Fruit fly (Drosophila melanogaster) whole organism, prepupa: Measurements from ENCODE around the gene mAChR-B.

Experiments used
- Ets21C ChIP-seq: fragments of 200-800 bp; sonication (Bioruptor generic); optimal IDR thresholded peaks from 3 replicates; lab custom pipeline; 2016; ENCODE audit warnings: missing biosample characterization, missing genetic modification characterization
- acj6 ChIP-seq: fragments of 200-800 bp; sonication (Bioruptor generic); optimal IDR thresholded peaks from 3 replicates; lab custom pipeline; 2016; ENCODE audit warnings: missing biosample characterization, missing genetic modification characterization

DNA sequence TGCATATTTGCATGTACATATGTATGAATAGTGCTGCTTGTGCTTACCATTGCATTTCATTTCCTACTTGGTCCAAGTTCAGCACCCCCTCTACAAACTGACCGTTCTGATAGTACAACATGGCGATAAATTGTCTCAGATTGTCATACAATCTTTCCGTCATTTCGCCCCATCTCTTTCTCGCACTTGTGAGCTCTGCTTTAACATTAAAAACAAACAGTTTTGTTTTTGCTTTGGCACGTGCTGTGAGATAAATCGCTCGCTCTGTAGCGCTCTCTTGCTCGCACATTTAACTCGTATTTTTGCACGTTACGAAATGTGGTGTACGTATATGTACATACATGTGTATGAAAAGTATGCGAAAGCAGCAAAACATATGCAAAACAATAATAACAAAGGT lies 49.7 kb downstream of the mAChR-B start:
- TF ChIP-seq acj6 (no peak), Ets21C (GFP tag; lab: Kevin White, UChicago) (no peak)
